Worm (Caenorhabditis elegans) whole organism, early embryonic: ENCODE data around the gene lrpr-1.

Experiments
- hnd-1 ChIP-seq: sonication (generic microtip); optimal IDR thresholded peaks from 2 replicates; lab custom pipeline; 2016; ENCODE audit warnings: missing genetic modification characterization, missing compliant biosample characterization
- scrt-1 ChIP-seq: fragments of 200-800 bp; sonication (Bioruptor generic); IDR thresholded peaks from 2 replicates; pipeline ENCODE4 v1.3.6; 2022; ENCODE audit warnings: missing genetic modification characterization, missing compliant biosample characterization

DNA sequence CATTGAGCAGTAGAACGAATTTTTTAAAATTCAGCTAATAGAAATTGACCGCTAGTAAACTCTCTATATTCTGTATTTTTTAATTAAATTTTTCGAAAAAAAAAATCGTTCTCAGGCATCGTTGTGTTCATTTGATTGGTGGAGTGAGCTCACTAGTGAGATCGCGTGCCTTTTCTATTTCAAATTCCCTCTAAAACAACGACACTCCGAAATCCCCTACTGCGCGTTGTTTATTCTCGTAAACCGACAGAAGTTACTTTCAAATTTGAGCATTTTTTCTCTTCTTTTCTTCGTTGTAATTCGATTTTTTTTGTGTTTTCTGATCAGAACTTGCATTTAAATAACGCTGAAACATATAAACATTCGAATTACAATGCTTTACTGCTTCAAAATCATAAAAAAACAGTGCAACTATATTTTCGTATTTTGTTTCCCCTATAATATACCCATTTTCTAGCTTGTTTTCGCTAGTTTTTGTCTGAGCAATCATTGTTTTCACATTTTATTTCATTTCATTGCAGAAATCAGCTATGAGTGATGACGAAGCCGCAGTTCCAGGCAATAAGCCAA lies 21.9 kb upstream of the lrpr-1 start, which contains the start of gene syf-3:
- TF ChIP-seq scrt-1 (GFP tag; lab: Robert Waterston, UW), result no peak
- TF ChIP-seq hnd-1 (tag; lab: Kevin White, UChicago), result no peak
